Worm (Caenorhabditis elegans) whole organism, L1 larva: ENCODE data around the gene M110.8.

Experiments
- C04F5.9 ChIP-seq: sonication (generic microtip); optimal IDR thresholded peaks from 2 replicates; lab custom pipeline; 2016; ENCODE audit warnings: missing genetic modification characterization, missing compliant biosample characterization
- F16B12.6 ChIP-seq: fragments of 150-350 bp; optimal IDR thresholded peaks from 2 replicates; lab custom pipeline; 2014; ENCODE audit warnings: missing biosample characterization, missing genetic modification characterization
- Y116A8C.19 ChIP-seq: sonication (generic microtip); optimal IDR thresholded peaks from 2 replicates; lab custom pipeline; 2016; ENCODE audit warnings: missing compliant biosample characterization, missing genetic modification characterization, borderline replicate concordance
- ceh-63 ChIP-seq: fragments of 200-800 bp; sonication (Bioruptor generic); optimal IDR thresholded peaks from 2 replicates; lab custom pipeline; 2018; ENCODE audit warnings: mild to moderate bottlenecking, missing genetic modification characterization, missing compliant biosample characterization
- ceh-82 ChIP-seq, 3 experiments: fragments of 150-350 bp in 1 of 3; sonication (generic microtip) in 2 of 3; optimal IDR thresholded peaks; 2 replicates each; lab custom pipeline; 2014 to 2017; ENCODE audit warnings: missing biosample characterization in 3 of 3, missing genetic modification characterization in 3 of 3
- ceh-90 ChIP-seq: sonication (generic microtip); optimal IDR thresholded peaks from 2 replicates; lab custom pipeline; 2016; ENCODE audit warnings: missing genetic modification characterization, missing compliant biosample characterization
- dpl-1 ChIP-seq, 3 experiments: fragments of 150-350 bp in 2 of 3; sonication (generic microtip) in 1 of 3; optimal IDR thresholded peaks; 2 replicates each; lab custom pipeline; 2014 to 2017; ENCODE audit warnings: missing biosample characterization in 3 of 3, missing genetic modification characterization in 3 of 3, missing genetic modification reagents in 3 of 3
- dsc-1 ChIP-seq: sonication (generic microtip); optimal IDR thresholded peaks from 2 replicates; lab custom pipeline; 2016; ENCODE audit warnings: mild to moderate bottlenecking, missing genetic modification characterization, missing compliant biosample characterization
- efl-1 ChIP-seq, 4 experiments: fragments of 150-350 bp; optimal IDR thresholded peaks in 3 of 4; peaks in 1 of 4; 1 replicate in 1 of 4; 2 replicates in 3 of 4; lab custom pipeline; 2014; ENCODE audit warnings: missing biosample characterization in 2 of 4, missing genetic modification characterization in 2 of 4, missing genetic modification reagents in 2 of 4
- efl-3 ChIP-seq: fragments of 200-800 bp; sonication (Bioruptor generic); optimal IDR thresholded peaks from 2 replicates; lab custom pipeline; 2018; ENCODE audit warnings: mild to moderate bottlenecking, missing genetic modification characterization, missing compliant biosample characterization
- egl-27 ChIP-seq, 2 experiments: fragments of 150-350 bp in 1 of 2; sonication (generic microtip); optimal IDR thresholded peaks; 3 replicates each; lab custom pipeline; 2017 to 2018; ENCODE audit warnings: missing biosample characterization in 2 of 2, missing genetic modification characterization in 2 of 2, missing genetic modification reagents in 2 of 2
- elt-2 ChIP-seq: sonication (generic microtip); optimal IDR thresholded peaks from 2 replicates; lab custom pipeline; 2016; ENCODE audit warnings: missing genetic modification characterization, mild to moderate bottlenecking, inconsistent platforms, missing compliant biosample characterization, missing genetic modification reagents
- ets-5 ChIP-seq: fragments of 200-800 bp; sonication (Bioruptor generic); IDR thresholded peaks from 2 replicates; pipeline ENCODE4 v1.3.6; 2022; ENCODE audit warnings: missing genetic modification characterization, missing compliant biosample characterization
- fkh-10 ChIP-seq: sonication (generic microtip); optimal IDR thresholded peaks from 2 replicates; lab custom pipeline; 2017; ENCODE audit warnings: missing biosample characterization, missing genetic modification reagents, missing genetic modification characterization
- fkh-4 ChIP-seq: sonication (generic microtip); optimal IDR thresholded peaks from 2 replicates; lab custom pipeline; 2016; ENCODE audit warnings: missing compliant biosample characterization, missing genetic modification characterization, borderline replicate concordance
- fos-1 ChIP-seq: fragments of 150-350 bp; optimal IDR thresholded peaks from 2 replicates; lab custom pipeline; 2014; ENCODE audit warnings: missing biosample characterization, missing genetic modification characterization
- hlh-17 ChIP-seq: fragments of 200-800 bp; sonication (Bioruptor generic); optimal IDR thresholded peaks from 2 replicates; lab custom pipeline; 2018; ENCODE audit warnings: missing genetic modification characterization, mild to moderate bottlenecking, missing compliant biosample characterization, moderate library complexity, borderline replicate concordance
- hlh-4 ChIP-seq: sonication (generic microtip); optimal IDR thresholded peaks from 2 replicates; lab custom pipeline; 2016; ENCODE audit warnings: mild to moderate bottlenecking, missing genetic modification characterization, missing compliant biosample characterization
- irx-1 ChIP-seq: sonication (generic microtip); optimal IDR thresholded peaks from 2 replicates; lab custom pipeline; 2016; ENCODE audit warnings: missing genetic modification characterization, missing compliant biosample characterization
- jun-1 ChIP-seq: fragments of 150-350 bp; optimal IDR thresholded peaks from 2 replicates; lab custom pipeline; 2014; ENCODE audit warnings: missing biosample characterization, missing genetic modification reagents, missing genetic modification characterization
- lin-13 ChIP-seq: fragments of 150-350 bp; optimal IDR thresholded peaks from 2 replicates; lab custom pipeline; 2014; ENCODE audit warnings: missing biosample characterization, missing genetic modification reagents, missing genetic modification characterization
- lin-14 ChIP-seq: fragments of 200-800 bp; sonication (Bioruptor generic); optimal IDR thresholded peaks from 2 replicates; lab custom pipeline; 2018; ENCODE audit warnings: mild to moderate bottlenecking, missing genetic modification characterization, moderate library complexity, missing compliant biosample characterization
- lin-15B ChIP-seq: fragments of 150-350 bp; sonication (generic microtip); optimal IDR thresholded peaks from 3 replicates; lab custom pipeline; 2014; ENCODE audit warnings: missing biosample characterization, missing genetic modification characterization
- lin-39 ChIP-seq: fragments of 150-350 bp; optimal IDR thresholded peaks from 2 replicates; lab custom pipeline; 2014; ENCODE audit warnings: missing biosample characterization, missing genetic modification reagents, missing genetic modification characterization
- lir-3 ChIP-seq: sonication (generic microtip); optimal IDR thresholded peaks from 2 replicates; lab custom pipeline; 2016; ENCODE audit warnings: mild to moderate bottlenecking, missing genetic modification characterization, moderate library complexity, missing compliant biosample characterization; ENCODE audit not compliant: poor library complexity
- mdl-1 ChIP-seq, 2 experiments: fragments of 150-350 bp; optimal IDR thresholded peaks; 2 replicates each; lab custom pipeline; 2014 to 2017; ENCODE audit warnings: missing biosample characterization in 2 of 2, missing genetic modification characterization in 2 of 2, inconsistent platforms in 1 of 2
- mef-2 ChIP-seq: fragments of 150-350 bp; optimal IDR thresholded peaks from 2 replicates; lab custom pipeline; 2014; ENCODE audit warnings: missing biosample characterization, missing genetic modification characterization
- mep-1 ChIP-seq: fragments of 150-350 bp; optimal IDR thresholded peaks from 2 replicates; lab custom pipeline; 2014; ENCODE audit warnings: missing biosample characterization, missing genetic modification characterization
- nhr-12 ChIP-seq: sonication (generic microtip); optimal IDR thresholded peaks from 2 replicates; lab custom pipeline; 2017; ENCODE audit warnings: missing biosample characterization, missing genetic modification characterization
- nhr-19 ChIP-seq: fragments of 200-800 bp; sonication (Bioruptor generic); conservative IDR thresholded peaks from 2 replicates; pipeline ENCODE4 v1.3.6; 2022; ENCODE audit warnings: missing genetic modification characterization, missing compliant biosample characterization
- nhr-20 ChIP-seq: sonication (generic microtip); optimal IDR thresholded peaks from 2 replicates; lab custom pipeline; 2016; ENCODE audit warnings: mild to moderate bottlenecking, missing genetic modification characterization, missing compliant biosample characterization
- nhr-237 ChIP-seq: fragments of 150-350 bp; optimal IDR thresholded peaks from 2 replicates; lab custom pipeline; 2014; ENCODE audit warnings: missing biosample characterization, missing genetic modification characterization
- nhr-28 ChIP-seq: fragments of 150-350 bp; optimal IDR thresholded peaks from 2 replicates; lab custom pipeline; 2014; ENCODE audit warnings: missing biosample characterization, missing genetic modification characterization
- nhr-71 ChIP-seq: sonication (generic microtip); optimal IDR thresholded peaks from 2 replicates; lab custom pipeline; 2016; ENCODE audit warnings: mild to moderate bottlenecking, missing genetic modification characterization, moderate library complexity, missing compliant biosample characterization
- nhr-77 ChIP-seq: fragments of 150-350 bp; optimal IDR thresholded peaks from 2 replicates; lab custom pipeline; 2014; ENCODE audit warnings: missing biosample characterization, missing genetic modification characterization
- nhr-85 ChIP-seq: sonication (generic microtip); peaks from one replicate; lab custom pipeline; 2016; ENCODE audit warnings: missing genetic modification characterization, inconsistent platforms, missing compliant biosample characterization
- snpc-4 ChIP-seq: fragments of 150-350 bp; optimal IDR thresholded peaks from 2 replicates; lab custom pipeline; 2014; ENCODE audit warnings: missing biosample characterization, missing genetic modification characterization
- sox-4 ChIP-seq: sonication (generic microtip); optimal IDR thresholded peaks from 2 replicates; lab custom pipeline; 2016; ENCODE audit warnings: missing genetic modification characterization, missing compliant biosample characterization
- sptf-1 ChIP-seq: fragments of 150-350 bp; optimal IDR thresholded peaks from 2 replicates; lab custom pipeline; 2014; ENCODE audit warnings: missing biosample characterization, missing genetic modification characterization
- tbx-2 ChIP-seq: sonication (generic microtip); optimal IDR thresholded peaks from 2 replicates; lab custom pipeline; 2016; ENCODE audit warnings: missing genetic modification characterization, missing compliant biosample characterization
- unc-130 ChIP-seq: fragments of 150-350 bp; optimal IDR thresholded peaks from 2 replicates; lab custom pipeline; 2017; ENCODE audit warnings: missing biosample characterization, missing genetic modification characterization, inconsistent platforms
- unc-62 ChIP-seq: fragments of 150-350 bp; optimal IDR thresholded peaks from 2 replicates; lab custom pipeline; 2014; ENCODE audit warnings: missing biosample characterization, missing genetic modification reagents, missing genetic modification characterization
- unc-86 ChIP-seq: sonication (generic microtip); optimal IDR thresholded peaks from 2 replicates; lab custom pipeline; 2016; ENCODE audit warnings: missing genetic modification characterization, missing compliant biosample characterization
- unc-98 ChIP-seq: fragments of 200-800 bp; sonication (Bioruptor generic); IDR thresholded peaks from 2 replicates; pipeline ENCODE4 v1.3.6; 2022; ENCODE audit warnings: missing genetic modification characterization, missing compliant biosample characterization
- xbp-1 ChIP-seq: sonication (generic microtip); optimal IDR thresholded peaks from 2 replicates; lab custom pipeline; 2016; ENCODE audit warnings: missing genetic modification characterization, missing compliant biosample characterization
- zag-1 ChIP-seq: fragments of 150-350 bp; optimal IDR thresholded peaks from 2 replicates; lab custom pipeline; 2014; ENCODE audit warnings: missing biosample characterization, missing genetic modification characterization
- zip-4 ChIP-seq: fragments of 200-800 bp; sonication (Bioruptor generic); optimal IDR thresholded peaks from 2 replicates; lab custom pipeline; 2018; ENCODE audit warnings: mild to moderate bottlenecking, missing genetic modification characterization, moderate library complexity, missing compliant biosample characterization
- ztf-11 ChIP-seq, 2 experiments: sonication (generic microtip); optimal IDR thresholded peaks; 2 replicates each; lab custom pipeline; 2016 to 2017; ENCODE audit warnings: missing genetic modification characterization in 2 of 2, missing biosample characterization in 1 of 2, missing compliant biosample characterization in 1 of 2

The M110.8 gene

DNA sequence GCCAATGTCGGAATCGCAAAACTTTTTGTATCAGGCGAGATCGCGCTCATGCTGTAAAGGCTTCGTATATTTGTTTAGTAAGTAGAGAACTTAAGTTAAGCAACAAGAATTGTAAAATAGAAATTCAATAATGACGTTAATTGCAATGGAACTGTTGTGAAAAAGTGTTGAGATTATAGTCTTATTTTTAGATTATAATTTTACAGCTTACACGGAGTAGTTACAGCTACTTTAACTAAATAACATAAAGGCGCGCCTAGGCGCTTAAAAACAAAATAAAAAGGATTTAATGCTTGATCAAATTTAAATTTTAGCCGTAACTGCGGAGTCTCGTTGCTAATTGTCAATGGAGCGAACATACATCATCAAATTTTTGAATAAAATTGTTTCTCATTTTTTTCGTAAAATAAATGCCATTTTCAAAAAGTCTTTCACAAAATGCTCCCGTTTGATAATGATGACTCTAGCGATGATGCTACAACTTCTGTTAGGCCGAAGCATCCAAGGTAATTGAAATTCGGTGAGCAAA is 47.2 kb downstream of the M110.8 start, which contains the start of the genes emb-27 and rrf-3 (continued):
- TF ChIP-seq hlh-17 (GFP tag; lab: Kevin White, UChicago) (no peak), efl-3 (GFP tag; lab: Kevin White, UChicago) (no peak), snpc-4 (tag; lab: Kevin White, UChicago) (no peak)

ce11 chrII:8160916-8161315 is 48.5 kb downstream of the M110.8 start:
- no peak for TF ChIP-seq ceh-90
- no peak for TF ChIP-seq dsc-1 (tag; lab: Kevin White, UChicago)
- TF ChIP-seq irx-1 (tag; lab: Kevin White, UChicago) = no peak
- TF ChIP-seq nhr-20 (tag; lab: Kevin White, UChicago) = no peak
- TF ChIP-seq fkh-4 (tag; lab: Kevin White, UChicago) = no peak
- TF ChIP-seq, all 84 proteins: peak for 0

DNA sequence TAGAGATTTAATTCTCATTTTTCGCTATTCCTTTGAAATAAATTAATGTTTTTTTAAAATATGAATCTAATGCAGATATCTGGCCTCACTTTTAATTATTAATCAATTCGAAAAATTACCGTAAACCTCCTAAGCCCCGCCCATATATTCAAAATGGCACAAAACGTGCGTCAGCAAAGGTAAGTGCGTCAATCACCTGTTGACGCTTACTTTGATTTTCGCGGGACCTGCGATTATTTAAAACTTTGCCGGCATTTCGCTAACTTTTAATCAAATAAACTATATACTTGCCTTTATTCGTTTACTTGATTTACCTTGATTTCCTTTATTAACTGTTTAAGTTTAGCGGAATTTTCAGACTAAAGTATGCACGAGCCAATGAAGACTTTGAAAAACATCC is 51.4 kb downstream of the M110.8 start, which contains the start of gene pch-2:
pch-2 (plus strand) TSS at position 359 of the 400 bp plus-strand sequence.
- TF ChIP-seq fkh-4 (tag; lab: Kevin White, UChicago) (no peak), dpl-1 (GFP tag; optimal IDR thresholded peaks at IDR 0.05; lab: Kevin White, UChicago) (peak; percentile 83 to 90 (median 89)), ztf-11 (tag; optimal IDR thresholded peaks at IDR 0.05; lab: Kevin White, UChicago) (no peak), nhr-85 (tag; lab: Kevin White, UChicago) (peak; percentile 75), sox-4 (no peak), F16B12.6 (tag; lab: Kevin White, UChicago) (peak; percentile 38), unc-98 (GFP tag; lab: Robert Waterston, UW) (no peak), zip-4 (no peak), C04F5.9 (tag; lab: Kevin White, UChicago) (peak; percentile 64), lin-15B (peak; percentile 62), xbp-1 (tag; lab: Kevin White, UChicago) (peak; percentile 47), elt-2 (tag; lab: Kevin White, UChicago) (no peak), nhr-71 (tag; lab: Kevin White, UChicago) (peak; percentile 70), mef-2 (tag; lab: Kevin White, UChicago) (no peak), sptf-1 (tag; lab: Kevin White, UChicago) (no peak), hlh-4 (tag; lab: Kevin White, UChicago) (no peak), lin-13 (GFP tag; lab: Kevin White, UChicago) (no peak), fkh-10 (no peak), nhr-12 (tag; lab: Kevin White, UChicago) (no peak), irx-1 (tag; lab: Kevin White, UChicago) (no peak), nhr-237 (no peak), ets-5 (GFP tag; lab: Robert Waterston, UW) (no peak), mep-1 (tag; lab: Kevin White, UChicago) (peak; percentile 61), tbx-2 (tag; lab: Kevin White, UChicago) (no peak), ceh-82 (tag; optimal IDR thresholded peaks at IDR 0.05; lab: Kevin White, UChicago) (no peak), jun-1 (tag; lab: Kevin White, UChicago) (no peak), lir-3 (tag; lab: Kevin White, UChicago) (no peak), unc-62 (GFP tag; lab: Kevin White, UChicago) (no peak), mdl-1 (tag; optimal IDR thresholded peaks at IDR 0.05; lab: Kevin White, UChicago) (no peak), fos-1 (tag; lab: Kevin White, UChicago) (no peak), Y116A8C.19 (no peak), lin-39 (tag; lab: Kevin White, UChicago) (no peak), efl-1 (optimal IDR thresholded peaks at IDR 0.05; lab: Kevin White, UChicago) (peak; percentile 85 to 86), efl-1 (GFP tag; optimal IDR thresholded peaks at IDR 0.05 in 1 of 2; lab: Kevin White, UChicago) (peak; percentile 88 to 99), nhr-77 (tag; lab: Kevin White, UChicago) (peak; percentile 37), lin-14 (GFP tag; lab: Kevin White, UChicago) (peak; percentile 45), nhr-28 (tag; lab: Kevin White, UChicago) (no peak), ceh-63 (GFP tag; lab: Kevin White, UChicago) (no peak), unc-130 (peak; percentile 3), zag-1 (tag; lab: Kevin White, UChicago) (no peak), nhr-19 (GFP tag; lab: Robert Waterston, UW) (peak; percentile 46), unc-86 (tag; lab: Kevin White, UChicago) (no peak), nhr-20 (tag; lab: Kevin White, UChicago) (peak; percentile 61), egl-27 (tag; optimal IDR thresholded peaks at IDR 0.05; lab: Kevin White, UChicago) (no peak)
